Worm (Caenorhabditis elegans) whole organism, L2 larva: ENCODE measurements around the gene tbc-14.

Experiments
- C34F6.9 ChIP-seq: fragments of 150-350 bp; optimal IDR thresholded peaks from 2 replicates; lab custom pipeline; 2014; ENCODE audit warnings: missing biosample characterization, missing genetic modification characterization
- F13H6.1 ChIP-seq: sonication (generic microtip); optimal IDR thresholded peaks from 2 replicates; lab custom pipeline; 2016; ENCODE audit warnings: missing genetic modification characterization, missing compliant biosample characterization
- R02D3.7 ChIP-seq: fragments of 150-350 bp; optimal IDR thresholded peaks from 2 replicates; lab custom pipeline; 2014; ENCODE audit warnings: missing biosample characterization, missing genetic modification characterization
- Y55F3AM.14 ChIP-seq: fragments of 200-800 bp; sonication (Bioruptor generic); optimal IDR thresholded peaks from 2 replicates; lab custom pipeline; 2018; ENCODE audit warnings: mild to moderate bottlenecking, missing genetic modification characterization, missing compliant biosample characterization
- ZK546.5 ChIP-seq: sonication (generic microtip); optimal IDR thresholded peaks from 2 replicates; lab custom pipeline; 2017; ENCODE audit warnings: missing biosample characterization, missing genetic modification characterization
- alr-1 ChIP-seq: fragments of 150-350 bp; optimal IDR thresholded peaks from 2 replicates; lab custom pipeline; 2014; ENCODE audit warnings: missing biosample characterization, missing genetic modification characterization
- aly-2 ChIP-seq: fragments of 150-350 bp; optimal IDR thresholded peaks from 2 replicates; lab custom pipeline; 2014; ENCODE audit warnings: missing biosample characterization, missing genetic modification characterization
- ama-1 ChIP-seq: fragments of 150-350 bp; optimal IDR thresholded peaks from 2 replicates; lab custom pipeline; 2018; ENCODE audit warnings: inconsistent platforms
- blmp-1 ChIP-seq: sonication (generic microtip); optimal IDR thresholded peaks from 2 replicates; lab custom pipeline; 2017; ENCODE audit warnings: missing genetic modification characterization, mild to moderate bottlenecking, missing compliant biosample characterization, antibody characterized with exemption, moderate library complexity; ENCODE audit not compliant: insufficient read depth
- ceh-16 ChIP-seq: fragments of 150-350 bp; optimal IDR thresholded peaks from 2 replicates; lab custom pipeline; 2014; ENCODE audit warnings: missing biosample characterization, missing genetic modification characterization
- ceh-82 ChIP-seq: fragments of 150-350 bp; optimal IDR thresholded peaks from 2 replicates; lab custom pipeline; 2014; ENCODE audit warnings: missing biosample characterization, missing genetic modification characterization
- crh-2 ChIP-seq: sonication (generic microtip); optimal IDR thresholded peaks from 2 replicates; lab custom pipeline; 2017; ENCODE audit warnings: missing biosample characterization, missing genetic modification characterization
- dmd-4 ChIP-seq: sonication (generic microtip); optimal IDR thresholded peaks from 2 replicates; lab custom pipeline; 2017; ENCODE audit warnings: missing biosample characterization, missing genetic modification characterization
- egl-27 ChIP-seq: sonication (generic microtip); optimal IDR thresholded peaks from 3 replicates; lab custom pipeline; 2017; ENCODE audit warnings: missing biosample characterization, missing genetic modification reagents, missing genetic modification characterization
- elt-1 ChIP-seq: fragments of 150-350 bp; optimal IDR thresholded peaks from 2 replicates; lab custom pipeline; 2014; ENCODE audit warnings: missing biosample characterization, missing genetic modification characterization
- elt-3 ChIP-seq: sonication (generic microtip); optimal IDR thresholded peaks from 2 replicates; lab custom pipeline; 2017; ENCODE audit warnings: missing biosample characterization, missing genetic modification characterization
- fos-1 ChIP-seq: fragments of 150-350 bp; optimal IDR thresholded peaks from 2 replicates; lab custom pipeline; 2014; ENCODE audit warnings: missing biosample characterization, missing genetic modification characterization
- gmeb-1 ChIP-seq: fragments of 150-350 bp; optimal IDR thresholded peaks from 2 replicates; lab custom pipeline; 2014; ENCODE audit warnings: missing biosample characterization, missing genetic modification characterization
- lin-11 ChIP-seq: fragments of 150-350 bp; sonication (generic microtip); optimal IDR thresholded peaks from 2 replicates; lab custom pipeline; 2014; ENCODE audit warnings: missing biosample characterization, missing genetic modification characterization, inconsistent platforms, mixed read lengths
- lin-13 ChIP-seq: fragments of 150-350 bp; optimal IDR thresholded peaks from 2 replicates; lab custom pipeline; 2014; ENCODE audit warnings: missing biosample characterization, missing genetic modification reagents, missing genetic modification characterization
- mab-5 ChIP-seq: fragments of 150-350 bp; optimal IDR thresholded peaks from 2 replicates; lab custom pipeline; 2014; ENCODE audit warnings: missing biosample characterization, missing genetic modification characterization
- mbf-1 ChIP-seq: sonication (generic microtip); optimal IDR thresholded peaks from 2 replicates; lab custom pipeline; 2017; ENCODE audit warnings: missing biosample characterization, missing genetic modification characterization
- mdl-1 ChIP-seq, 2 experiments: fragments of 150-350 bp in 1 of 2; sonication (generic microtip) in 1 of 2; optimal IDR thresholded peaks; 2 replicates each; lab custom pipeline; 2017; ENCODE audit warnings: missing biosample characterization in 2 of 2, missing genetic modification characterization in 2 of 2
- nhr-10 ChIP-seq: sonication (generic microtip); optimal IDR thresholded peaks from 2 replicates; lab custom pipeline; 2017; ENCODE audit warnings: missing biosample characterization, missing genetic modification characterization
- nhr-11 ChIP-seq: fragments of 150-350 bp; optimal IDR thresholded peaks from 2 replicates; lab custom pipeline; 2014; ENCODE audit warnings: missing biosample characterization, missing genetic modification characterization
- nhr-12 ChIP-seq: fragments of 150-350 bp; optimal IDR thresholded peaks from 2 replicates; lab custom pipeline; 2014; ENCODE audit warnings: missing biosample characterization, missing genetic modification characterization
- nhr-129 ChIP-seq: fragments of 150-350 bp; optimal IDR thresholded peaks from 2 replicates; lab custom pipeline; 2014; ENCODE audit warnings: missing biosample characterization, missing genetic modification characterization
- nhr-21 ChIP-seq: fragments of 150-350 bp; optimal IDR thresholded peaks from 2 replicates; lab custom pipeline; 2014; ENCODE audit warnings: missing biosample characterization, missing genetic modification characterization
- nhr-23 ChIP-seq: fragments of 150-350 bp; optimal IDR thresholded peaks from 2 replicates; lab custom pipeline; 2014; ENCODE audit warnings: missing biosample characterization, missing genetic modification reagents, missing genetic modification characterization
- nhr-237 ChIP-seq: fragments of 150-350 bp; optimal IDR thresholded peaks from 2 replicates; lab custom pipeline; 2014; ENCODE audit warnings: missing biosample characterization, missing genetic modification characterization
- nhr-25 ChIP-seq: fragments of 150-350 bp; sonication (generic microtip); optimal IDR thresholded peaks from 3 replicates; lab custom pipeline; 2014; ENCODE audit warnings: missing biosample characterization, missing genetic modification characterization
- nhr-77 ChIP-seq: fragments of 150-350 bp; optimal IDR thresholded peaks from 2 replicates; lab custom pipeline; 2014; ENCODE audit warnings: missing biosample characterization, missing genetic modification characterization
- peb-1 ChIP-seq: fragments of 150-350 bp; optimal IDR thresholded peaks from 2 replicates; lab custom pipeline; 2014; ENCODE audit warnings: missing biosample characterization, missing genetic modification characterization
- sem-4 ChIP-seq: fragments of 150-350 bp; optimal IDR thresholded peaks from 2 replicates; lab custom pipeline; 2014; ENCODE audit warnings: missing biosample characterization, missing genetic modification reagents, missing genetic modification characterization
- skn-1 ChIP-seq: sonication (generic microtip); optimal IDR thresholded peaks from 2 replicates; lab custom pipeline; 2017; ENCODE audit warnings: missing biosample characterization, missing genetic modification characterization
- sma-3 ChIP-seq: sonication (generic microtip); optimal IDR thresholded peaks from 2 replicates; lab custom pipeline; 2016; ENCODE audit warnings: missing genetic modification reagents, missing genetic modification characterization, missing compliant biosample characterization
- sma-9 ChIP-seq, 2 experiments: fragments of 150-350 bp in 1 of 2; sonication (generic microtip) in 1 of 2; optimal IDR thresholded peaks; 2 replicates each; lab custom pipeline; 2014 to 2016; ENCODE audit warnings: missing genetic modification characterization in 2 of 2, mild to moderate bottlenecking in 1 of 2, missing biosample characterization in 1 of 2, missing compliant biosample characterization in 1 of 2, missing genetic modification reagents in 1 of 2, moderate library complexity in 1 of 2
- snpc-4 ChIP-seq: fragments of 150-350 bp; optimal IDR thresholded peaks from 2 replicates; lab custom pipeline; 2014; ENCODE audit warnings: missing biosample characterization, missing genetic modification characterization
- unc-39 ChIP-seq: fragments of 150-350 bp; optimal IDR thresholded peaks from 2 replicates; lab custom pipeline; 2014; ENCODE audit warnings: missing biosample characterization, missing genetic modification characterization
- unc-55 ChIP-seq: fragments of 150-350 bp; sonication (generic microtip); optimal IDR thresholded peaks from 3 replicates; lab custom pipeline; 2014; ENCODE audit warnings: missing biosample characterization, missing genetic modification reagents, missing genetic modification characterization
- zag-1 ChIP-seq: fragments of 150-350 bp; optimal IDR thresholded peaks from 2 replicates; lab custom pipeline; 2014; ENCODE audit warnings: missing biosample characterization, missing genetic modification characterization
- ztf-1 ChIP-seq: fragments of 200-800 bp; sonication (Bioruptor generic); conservative IDR thresholded peaks from 2 replicates; pipeline ENCODE4 v1.3.6; 2022; ENCODE audit warnings: missing genetic modification characterization, missing compliant biosample characterization
- ztf-11 ChIP-seq: sonication (generic microtip); optimal IDR thresholded peaks from 2 replicates; lab custom pipeline; 2017; ENCODE audit warnings: missing biosample characterization, missing genetic modification characterization
- ztf-4 ChIP-seq: fragments of 150-350 bp; optimal IDR thresholded peaks from 2 replicates; lab custom pipeline; 2014; ENCODE audit warnings: missing biosample characterization, missing genetic modification characterization

The tbc-14 gene

ce11 chrII:13467838-13468389 is 20.5 kb upstream of the tbc-14 start:
- TF ChIP-seq sma-3 (peak; percentile 32), fos-1 (tag; lab: Kevin White, UChicago) (peak; percentile 86), F13H6.1 (tag; lab: Kevin White, UChicago) (peak; percentile 18), nhr-129 (tag; lab: Kevin White, UChicago) (peak; percentile 54), crh-2 (tag; lab: Kevin White, UChicago) (peak; percentile 69), nhr-237 (no peak), sma-9 (GFP tag; optimal IDR thresholded peaks at IDR 0.05; lab: Kevin White, UChicago) (peak; percentile 92), sma-9 (tag; optimal IDR thresholded peaks at IDR 0.05; lab: Kevin White, UChicago) (no peak), ceh-16 (no peak), C34F6.9 (tag; lab: Kevin White, UChicago) (no peak)

DNA sequence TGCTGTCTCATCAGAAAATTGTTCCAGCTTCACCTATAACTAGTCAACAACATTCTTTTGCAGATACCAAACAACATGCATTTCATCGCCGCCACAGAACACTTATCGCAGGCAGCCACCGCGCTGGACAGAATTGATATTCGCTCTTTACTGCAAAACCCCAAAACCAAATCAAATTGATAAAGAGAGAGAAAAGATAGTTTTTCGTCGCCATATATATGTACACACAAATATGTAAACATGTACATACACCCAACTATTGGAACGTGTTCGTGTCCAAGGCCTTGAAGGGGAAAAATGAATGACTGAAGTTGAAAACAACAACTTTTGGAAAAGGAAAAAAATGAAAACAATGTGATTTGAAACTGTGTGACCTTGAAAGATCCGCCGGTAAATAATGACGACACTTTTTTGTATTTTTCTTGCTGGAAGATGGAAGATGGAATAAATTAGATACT is 18.0 kb upstream of the tbc-14 start:
- no peak for TF ChIP-seq elt-3
- TF ChIP-seq nhr-77 (tag; lab: Kevin White, UChicago), result no peak
- TF ChIP-seq sma-3, result peak; percentile 47
- no peak for TF ChIP-seq peb-1 (tag; lab: Kevin White, UChicago)
- no peak for TF ChIP-seq aly-2
- peak; percentile 35 for TF ChIP-seq fos-1 (tag; lab: Kevin White, UChicago)
- no peak for TF ChIP-seq ZK546.5 (tag; lab: Kevin White, UChicago)
- TF ChIP-seq nhr-25, result peak; percentile 83
- TF ChIP-seq nhr-129 (tag; lab: Kevin White, UChicago), result peak; percentile 30
- peak; percentile 35 for TF ChIP-seq crh-2 (tag; lab: Kevin White, UChicago)
- peak; percentile 1 for TF ChIP-seq blmp-1 (tag; lab: Kevin White, UChicago)
- TF ChIP-seq ztf-11 (tag; lab: Kevin White, UChicago), result no peak

DNA sequence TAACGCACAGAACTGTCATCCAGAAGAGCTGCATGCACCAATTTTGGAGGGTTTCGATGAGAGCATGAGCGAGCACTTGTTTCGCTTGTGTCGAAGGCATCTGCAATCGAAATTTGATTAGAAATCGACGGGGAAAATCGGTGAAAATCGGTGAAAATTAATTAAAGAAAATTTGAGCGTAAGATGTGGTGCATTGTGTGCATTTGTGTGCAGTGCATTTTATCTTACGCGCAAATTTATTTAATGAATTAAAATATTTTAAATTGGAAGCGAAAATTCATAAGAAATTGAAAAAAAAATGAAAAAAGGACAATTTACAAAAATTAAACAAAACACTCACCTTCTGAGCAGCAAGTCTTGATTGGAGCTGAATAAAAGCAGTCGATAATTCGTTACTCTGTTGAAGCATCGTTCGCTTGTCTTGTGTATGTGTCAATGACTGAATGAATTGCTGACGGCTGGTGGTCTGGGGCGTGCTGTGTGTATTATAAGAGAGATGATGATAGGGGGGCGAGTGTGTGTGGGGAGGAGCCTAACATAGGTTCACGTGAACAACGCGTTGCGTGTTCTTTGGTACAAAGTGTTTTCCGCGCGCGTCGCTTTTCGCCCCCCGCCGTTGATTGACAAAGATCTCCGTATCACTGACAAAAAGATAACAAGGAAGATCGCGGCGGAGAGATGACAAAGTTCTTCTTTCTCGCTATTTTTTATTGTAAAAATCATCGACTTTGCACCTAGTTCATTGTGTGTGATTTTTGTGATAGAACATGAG is 14.4 kb upstream of the tbc-14 start:
- TF ChIP-seq ztf-1 (GFP tag; lab: Robert Waterston, UW) (no peak), mab-5 (tag; lab: Kevin White, UChicago) (no peak), ama-1 (lab: Kevin White, UChicago) (peak; percentile 95), nhr-11 (tag; lab: Kevin White, UChicago) (no peak), lin-13 (GFP tag; lab: Kevin White, UChicago) (peak; percentile 31), blmp-1 (tag; lab: Kevin White, UChicago) (peak; percentile 71), C34F6.9 (tag; lab: Kevin White, UChicago) (peak; percentile 53), gmeb-1 (tag; lab: Kevin White, UChicago) (peak; percentile 62), nhr-25 (peak; percentile 85), nhr-237 (no peak), aly-2 (no peak), egl-27 (tag; lab: Kevin White, UChicago) (peak; percentile 87), ztf-11 (tag; lab: Kevin White, UChicago) (no peak), ceh-82 (tag; lab: Kevin White, UChicago) (no peak), nhr-129 (tag; lab: Kevin White, UChicago) (peak; percentile 79), crh-2 (tag; lab: Kevin White, UChicago) (peak; percentile 70), elt-3 (no peak), peb-1 (tag; lab: Kevin White, UChicago) (no peak), ceh-16 (no peak), mdl-1 (tag; optimal IDR thresholded peaks at IDR 0.05; lab: Kevin White, UChicago) (peak; percentile 9 to 40), nhr-10 (tag; lab: Kevin White, UChicago) (peak; percentile 35), mbf-1 (tag; lab: Kevin White, UChicago) (no peak), alr-1 (tag; lab: Kevin White, UChicago) (no peak), dmd-4 (tag; lab: Kevin White, UChicago) (no peak), sma-3 (peak; percentile 85), sem-4 (peak; percentile 68), ZK546.5 (tag; lab: Kevin White, UChicago) (no peak), elt-1 (no peak), nhr-21 (tag; lab: Kevin White, UChicago) (peak; percentile 97), zag-1 (tag; lab: Kevin White, UChicago) (no peak), snpc-4 (tag; lab: Kevin White, UChicago) (peak; percentile 11), ztf-4 (tag; lab: Kevin White, UChicago) (peak; percentile 86), skn-1 (peak; percentile 17), F13H6.1 (tag; lab: Kevin White, UChicago) (peak; percentile 92), nhr-77 (tag; lab: Kevin White, UChicago) (no peak), Y55F3AM.14 (GFP tag; lab: Kevin White, UChicago) (peak; percentile 81), nhr-12 (no peak), sma-9 (GFP tag; optimal IDR thresholded peaks at IDR 0.05; lab: Kevin White, UChicago) (peak; percentile 98), sma-9 (tag; optimal IDR thresholded peaks at IDR 0.05; lab: Kevin White, UChicago) (no peak), unc-39 (no peak), unc-55 (GFP tag; lab: Kevin White, UChicago) (no peak), R02D3.7 (tag; lab: Kevin White, UChicago) (no peak), nhr-23 (tag; lab: Kevin White, UChicago) (no peak), fos-1 (tag; lab: Kevin White, UChicago) (peak; percentile 77), lin-11 (tag; lab: Kevin White, UChicago) (peak; percentile 40)
